Worm (Caenorhabditis elegans): ENCODE results near the gene F22E5.17.
A peak's percentile ranks its signal among the peaks of the same experiment; 100 is the strongest.

Gene F22E5.17

DNA sequence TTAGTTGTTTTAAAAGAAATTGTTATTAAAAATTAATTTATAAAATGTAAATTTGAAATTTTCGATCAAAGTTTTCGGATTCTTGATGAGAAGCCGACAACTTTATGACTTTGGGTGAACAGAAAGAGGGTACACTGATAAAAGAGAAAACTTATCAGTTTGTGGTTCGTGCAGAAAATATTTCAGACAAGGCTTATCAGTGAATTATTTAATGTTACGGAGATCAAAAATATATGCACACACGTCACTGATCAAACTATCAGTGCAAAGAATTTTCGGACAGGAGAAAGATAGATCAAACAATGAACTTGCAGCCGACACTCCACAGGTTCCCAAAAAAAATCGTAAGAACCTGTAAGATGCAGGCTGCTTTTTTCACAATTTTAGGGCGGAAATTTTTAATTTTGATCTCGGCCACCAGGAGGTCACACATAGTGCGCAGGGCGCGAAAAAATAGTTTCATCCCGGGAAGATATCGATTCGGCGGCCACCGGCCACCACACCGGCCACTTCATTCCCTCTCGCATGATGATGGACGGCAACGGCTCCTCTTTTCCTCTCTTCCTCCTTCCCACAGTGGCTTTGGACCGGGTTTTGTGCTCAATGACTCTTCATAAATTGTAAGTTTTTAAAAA lies at the start of gene F22E5.17:
Gene F22E5.17, plus strand, starts transcription at position 508 of the 635 bp plus-strand sequence.
- TF ChIP-seq ceh-31 (tag; optimal IDR thresholded peaks at IDR 0.05): no peak
- peak; percentile 84 for TF ChIP-seq elt-2 (tag; optimal IDR thresholded peaks at IDR 0.05)

DNA sequence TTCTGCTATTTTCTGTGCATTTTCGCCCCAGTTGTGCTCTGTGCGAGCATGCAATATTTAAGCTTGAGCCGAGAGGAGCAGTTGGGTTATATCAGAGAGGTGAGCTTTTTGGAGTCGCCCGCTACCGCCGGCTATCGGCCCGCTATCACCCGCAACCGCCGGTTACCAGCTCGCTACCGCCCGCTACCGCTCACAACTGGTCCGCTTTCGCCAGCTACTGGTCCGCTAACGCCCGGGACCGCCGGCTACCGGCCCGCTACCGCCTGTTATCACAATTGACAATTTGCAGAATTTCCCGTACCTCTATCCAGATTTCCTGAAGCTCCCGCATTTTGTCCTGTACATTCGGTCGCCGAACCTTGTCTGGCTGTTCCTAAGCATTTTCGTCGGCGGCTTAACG lies 49.4 kb upstream of the F22E5.17 start:
- no peak for TF ChIP-seq fkh-6 (tag; optimal IDR thresholded peaks at IDR 0.05)
- no peak for TF ChIP-seq ceh-9 (tag; optimal IDR thresholded peaks at IDR 0.05)
- no peak for TF ChIP-seq rnt-1 (tag; optimal IDR thresholded peaks at IDR 0.05)
- TF ChIP-seq lin-11 (tag; optimal IDR thresholded peaks at IDR 0.05): no peak
- no peak for TF ChIP-seq unc-3 (GFP tag; conservative IDR thresholded peaks at IDR 0.05)
- TF ChIP-seq unc-3 (tag; optimal IDR thresholded peaks at IDR 0.05): no peak
- no peak for TF ChIP-seq ceh-2 (tag; optimal IDR thresholded peaks at IDR 0.05)
- no peak for TF ChIP-seq ref-2 (tag; optimal IDR thresholded peaks at IDR 0.05)
- no peak for TF ChIP-seq ceh-24 (tag; optimal IDR thresholded peaks at IDR 0.05)
- no peak for TF ChIP-seq pat-9 (tag; optimal IDR thresholded peaks at IDR 0.05)
- TF ChIP-seq hlh-13 (GFP tag; optimal IDR thresholded peaks at IDR 0.05): no peak

DNA sequence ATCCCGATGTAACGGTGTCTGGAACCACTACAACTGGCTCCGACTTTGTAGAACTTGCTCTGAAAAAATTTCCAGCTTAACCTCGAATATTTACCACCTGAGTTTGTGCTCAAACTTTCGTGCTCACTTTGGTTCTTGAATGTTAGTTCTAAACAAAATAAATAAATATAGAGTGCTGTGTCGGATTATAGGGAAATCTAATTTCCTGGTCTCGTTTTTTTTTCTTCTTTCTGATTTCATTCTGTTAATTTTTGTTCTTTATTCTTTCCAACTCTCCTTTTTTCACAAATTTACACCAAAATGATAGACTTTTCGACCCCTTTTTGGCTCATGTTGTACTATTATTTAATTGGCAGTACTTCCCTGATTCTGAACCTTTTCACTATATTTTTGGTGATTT lies 48.6 kb upstream of the F22E5.17 start, which contains the start of gene sri-37:
Gene sri-37, plus strand, starts transcription at position 301 of the 400 bp plus-strand sequence.
- no peak for TF ChIP-seq ceh-6 (GFP tag; optimal IDR thresholded peaks at IDR 0.05)
- no peak for TF ChIP-seq ama-1 (optimal IDR thresholded peaks at IDR 0.05)
- TF ChIP-seq unc-55 (GFP tag; optimal IDR thresholded peaks at IDR 0.05): no peak

DNA sequence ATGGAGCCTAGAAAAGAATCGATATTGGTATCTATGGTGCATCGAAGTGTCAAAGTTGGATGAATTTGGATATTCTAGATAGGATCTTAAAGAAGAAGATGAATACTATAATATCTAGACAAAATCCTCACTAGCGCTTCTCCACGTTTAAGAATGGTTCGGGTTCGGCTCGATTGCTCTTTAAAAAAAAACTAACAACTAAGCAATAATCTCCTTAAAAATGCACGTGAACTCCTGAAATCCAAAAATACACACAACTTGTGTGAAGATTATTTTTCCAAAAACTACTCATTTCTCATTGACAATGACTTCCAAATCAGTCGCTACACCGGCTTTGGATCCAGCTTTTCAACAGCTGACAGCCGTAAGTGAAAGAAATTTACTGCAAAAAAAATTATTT lies 46.7 kb upstream of the F22E5.17 start, which contains the start of gene D2062.1:
Gene D2062.1, plus strand, starts transcription at position 301 of the 400 bp plus-strand sequence.
- TF ChIP-seq pax-1 (tag; optimal IDR thresholded peaks at IDR 0.05) (no peak), C08G9.2 (tag; optimal IDR thresholded peaks at IDR 0.05) (no peak), che-1 (tag; optimal IDR thresholded peaks at IDR 0.05) (no peak), ets-4 (tag; optimal IDR thresholded peaks at IDR 0.05) (no peak)

DNA sequence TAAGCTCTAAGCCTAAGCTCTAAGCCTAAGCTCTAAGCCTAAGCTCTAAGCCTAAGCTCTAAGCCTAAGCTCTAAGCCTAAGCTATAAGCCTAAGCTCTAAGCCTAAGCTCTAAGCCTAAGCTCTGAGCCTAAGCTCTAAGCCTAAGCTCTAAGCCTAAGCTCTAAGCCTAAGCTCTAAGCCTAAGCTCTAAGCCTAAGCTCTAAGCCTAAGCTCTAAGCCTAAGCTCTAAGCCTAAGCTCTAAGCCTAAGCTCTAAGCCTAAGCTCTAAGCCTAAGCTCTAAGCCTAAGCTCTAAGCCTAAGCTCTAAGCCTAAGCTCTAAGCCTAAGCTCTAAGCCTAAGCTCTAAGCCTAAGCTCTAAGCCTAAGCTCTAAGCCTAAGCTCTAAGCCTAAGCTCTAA lies 45.6 kb upstream of the F22E5.17 start:
- TF ChIP-seq dve-1 (tag; optimal IDR thresholded peaks at IDR 0.05): peak; percentile 89

DNA sequence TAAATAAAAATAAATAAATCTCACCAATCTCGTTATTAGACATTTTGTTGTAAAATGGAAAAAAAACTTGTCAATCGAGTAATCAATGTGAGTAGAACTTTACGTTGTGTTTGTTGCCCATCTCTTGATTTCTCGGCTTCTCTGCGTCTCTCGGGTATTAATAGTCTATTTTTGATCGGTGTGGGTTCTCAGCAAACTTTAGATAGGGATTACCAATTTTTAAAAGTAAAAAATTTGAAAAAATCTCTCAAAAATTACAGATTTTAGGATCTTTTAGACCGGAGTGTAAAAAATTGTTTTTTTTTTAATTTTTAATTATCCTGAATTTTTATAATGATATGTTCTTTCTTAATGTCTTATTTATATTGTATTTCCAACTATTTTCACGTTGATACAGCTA lies 40.5 kb upstream of the F22E5.17 start, which contains the start of gene F22E5.21:
Gene F22E5.21, minus strand, starts transcription at position 101 of the 400 bp plus-strand sequence.
- TF ChIP-seq K02D7.2 (tag; optimal IDR thresholded peaks at IDR 0.05): no peak

DNA sequence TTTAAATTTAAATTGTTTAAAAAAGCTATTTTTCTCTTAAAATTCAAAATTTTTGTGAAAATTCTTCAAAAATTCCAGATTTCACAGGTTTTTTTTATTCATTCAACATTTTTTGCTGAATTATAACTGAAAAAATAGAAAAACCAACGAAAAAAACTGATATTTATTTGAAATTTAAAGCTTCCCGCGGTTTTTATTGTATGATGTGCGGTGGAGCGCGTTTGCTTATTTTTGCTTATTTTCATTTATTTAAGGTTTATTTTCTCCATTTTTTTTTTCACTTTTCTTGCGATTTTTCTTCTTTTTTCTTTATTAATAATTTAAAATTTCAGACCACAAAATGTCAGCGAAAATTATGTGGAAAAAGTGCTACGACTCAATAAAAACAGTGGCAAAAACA lies 39.8 kb upstream of the F22E5.17 start, which contains the start of gene F22E5.9:
Gene F22E5.9, plus strand, starts transcription at position 327 of the 400 bp plus-strand sequence.
- TF ChIP-seq F13H6.1 (tag; optimal IDR thresholded peaks at IDR 0.05) (no peak), pag-3 (tag; optimal IDR thresholded peaks at IDR 0.05; ENCODE audit: borderline replicate concordance) (no peak), sox-2 (GFP tag; IDR thresholded peaks at IDR 0.05) (no peak), hlh-15 (tag; optimal IDR thresholded peaks at IDR 0.05) (no peak), K02D7.2 (tag; optimal IDR thresholded peaks at IDR 0.05) (no peak)

DNA sequence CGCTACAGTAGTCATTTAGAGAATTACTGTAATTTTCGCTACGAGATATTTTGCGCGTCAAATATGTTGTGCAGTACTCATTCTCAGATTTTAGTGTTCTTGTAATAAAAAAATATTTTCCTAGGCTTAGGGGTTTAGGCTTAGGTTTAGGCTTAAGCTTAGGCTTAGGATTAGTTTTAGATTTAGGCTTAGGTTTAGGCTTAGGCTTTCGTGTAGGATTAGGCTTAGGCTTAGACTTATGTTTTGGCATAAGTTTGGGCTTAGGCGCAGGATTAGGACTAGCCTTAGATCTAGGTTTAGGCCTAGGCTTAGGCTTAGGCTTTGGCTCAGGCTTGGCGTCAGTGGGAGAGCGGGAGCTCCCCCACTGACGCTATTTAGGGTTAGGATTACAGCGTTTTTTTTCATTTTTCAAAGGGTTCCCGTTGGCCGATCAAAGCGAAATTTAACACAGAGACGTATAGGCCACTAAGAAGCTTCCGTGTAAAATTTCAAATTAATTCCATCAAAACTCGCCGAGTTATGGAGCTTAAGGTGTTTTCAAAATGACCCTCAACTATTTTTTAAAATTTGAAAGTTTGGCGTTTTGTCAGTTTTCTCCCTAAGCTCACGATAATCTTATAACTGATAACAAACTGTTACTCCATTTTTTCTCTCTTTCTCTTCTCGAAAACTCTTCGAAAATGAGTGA lies 38.3 kb upstream of the F22E5.17 start, which contains the start of gene F22E5.8:
Gene F22E5.8, plus strand, starts transcription at position 638 of the 688 bp plus-strand sequence.
- TF ChIP-seq dve-1 (tag; optimal IDR thresholded peaks at IDR 0.05): peak; percentile 75
